Fruit fly (Drosophila melanogaster) S2 (cell line): ENCODE measurements around the gene CG1840.
A peak's percentile ranks its signal among the peaks of the same experiment; 100 is the strongest.

Experiments used
- CG8478 ChIP-seq: fragments of >200 bp; optimal IDR thresholded peaks from 2 replicates; lab custom pipeline; 2018
- CTCF ChIP-seq, 2 experiments: fragments of >200 bp; optimal IDR thresholded peaks; 2 replicates each; lab custom pipeline; 2018

The CG1840 gene

DNA sequence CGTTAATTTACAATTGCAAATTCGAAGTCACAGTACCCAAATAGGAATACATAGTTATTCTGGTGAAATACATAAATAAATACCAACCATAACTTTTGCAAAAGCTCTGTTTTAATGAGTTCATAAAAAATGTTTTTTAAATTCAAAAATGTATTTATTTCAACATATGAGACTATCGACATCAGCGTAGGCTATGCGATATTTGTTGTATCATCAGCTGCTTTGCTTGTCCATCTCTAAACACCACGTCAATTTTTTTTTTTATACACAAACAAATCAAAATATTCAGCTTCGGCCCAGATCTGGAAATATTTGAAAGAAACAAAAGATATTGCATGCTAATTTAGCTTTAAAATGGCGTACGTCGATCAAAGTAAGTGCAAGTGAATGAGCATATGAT is at the start of gene CG1840:
Gene CG1840 (plus strand): TSS at position 211 of the 400 bp plus-strand sequence.
- TF ChIP-seq CTCF (optimal IDR thresholded peaks at IDR 0.05; lab: Kevin White, UChicago), result no peak
- no peak for TF ChIP-seq CG8478

DNA sequence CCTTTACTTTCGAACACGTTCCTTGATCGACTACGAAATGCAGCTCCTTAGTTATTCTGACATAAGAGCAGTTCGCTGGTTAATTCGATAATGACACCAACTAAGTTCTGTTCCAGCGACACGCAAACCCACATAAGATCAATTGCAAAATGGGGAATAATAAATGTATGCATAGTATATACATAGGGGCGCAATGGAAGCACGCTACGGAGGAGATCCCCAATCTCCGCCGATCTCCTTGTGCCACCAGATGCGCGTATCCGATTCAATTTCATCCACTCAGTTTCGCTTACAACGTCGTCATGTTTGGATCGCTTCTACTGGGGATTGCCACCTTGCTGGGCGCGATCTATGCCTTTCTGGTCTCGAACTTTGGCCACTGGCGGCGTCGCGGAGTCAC is 48.8 kb upstream of the CG1840 start, which contains the start of gene Cyp28c1:
Gene Cyp28c1 (plus strand): TSS at position 301 of the 400 bp plus-strand sequence.
- TF ChIP-seq CTCF (optimal IDR thresholded peaks at IDR 0.05; lab: Kevin White, UChicago), result no peak
- TF ChIP-seq CG8478, result no peak

DNA sequence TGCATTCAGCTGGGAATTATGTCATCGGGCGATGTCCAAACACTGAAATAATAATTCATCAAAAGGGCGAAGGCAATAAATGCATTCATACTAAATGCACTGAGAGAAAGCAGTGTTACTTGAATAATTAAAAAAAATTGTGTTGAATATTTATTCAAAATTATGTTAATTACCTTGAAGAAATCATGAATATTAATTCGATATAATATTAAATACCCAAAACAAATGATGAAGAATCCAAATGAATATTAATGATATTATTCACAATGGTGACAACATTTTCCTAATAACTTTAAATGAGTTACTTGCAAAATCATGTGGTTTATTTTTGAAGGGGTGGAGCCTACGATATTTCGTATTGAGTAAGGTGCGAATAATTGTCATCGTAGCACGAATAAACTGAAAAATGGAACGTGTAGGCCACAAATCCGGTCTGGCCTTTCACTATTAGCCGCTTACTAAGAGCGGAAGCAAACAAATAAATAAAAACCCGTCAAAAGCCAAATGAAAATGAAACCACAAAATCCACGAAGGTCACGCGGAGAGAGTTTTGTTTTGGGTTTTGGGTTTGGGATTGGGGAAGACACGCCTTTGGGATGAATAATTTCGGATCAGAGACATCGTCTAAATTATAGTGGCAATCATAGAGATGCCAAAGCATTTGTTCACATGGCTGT is 46.3 kb upstream of the CG1840 start:
- TF ChIP-seq CG8478 (no peak), CTCF (optimal IDR thresholded peaks at IDR 0.05; lab: Kevin White, UChicago) (no peak)

dm6 chrX:11846049-11846718 is 42.0 kb upstream of the CG1840 start, which contains the start of gene CG15740:
CG15740 (minus strand) TSS chrX:11846099.
- no peak for TF ChIP-seq CTCF (optimal IDR thresholded peaks at IDR 0.05; lab: Kevin White, UChicago)
- no peak for TF ChIP-seq CG8478

- TF ChIP-seq CTCF (optimal IDR thresholded peaks at IDR 0.05; lab: Kevin White, UChicago) (no peak), CG8478 (no peak)
These were observed 39.5 kb upstream of the CG1840 start for dm6 chrX:11848507-11849264.

DNA sequence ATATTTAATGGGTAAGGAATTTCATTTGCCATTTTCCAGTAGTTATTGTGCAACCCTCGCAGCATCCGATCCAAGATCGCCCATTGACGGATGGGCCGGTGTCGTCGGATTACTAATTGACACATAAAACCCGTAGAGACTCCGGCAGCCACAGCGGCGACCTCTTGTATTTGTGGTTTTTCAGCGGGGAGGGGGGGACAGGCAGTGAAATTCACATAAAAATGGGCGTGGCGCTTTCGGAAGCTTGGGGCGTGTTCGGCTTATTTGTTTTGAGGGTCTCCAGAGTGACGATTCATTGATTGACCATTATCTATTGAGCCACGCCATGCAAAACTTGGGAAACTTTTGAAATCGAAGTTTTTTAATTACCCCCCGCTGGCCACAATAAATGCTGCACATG is 38.9 kb upstream of the CG1840 start:
- no peak for TF ChIP-seq CG8478
- no peak for TF ChIP-seq CTCF (optimal IDR thresholded peaks at IDR 0.05; lab: Kevin White, UChicago)

DNA sequence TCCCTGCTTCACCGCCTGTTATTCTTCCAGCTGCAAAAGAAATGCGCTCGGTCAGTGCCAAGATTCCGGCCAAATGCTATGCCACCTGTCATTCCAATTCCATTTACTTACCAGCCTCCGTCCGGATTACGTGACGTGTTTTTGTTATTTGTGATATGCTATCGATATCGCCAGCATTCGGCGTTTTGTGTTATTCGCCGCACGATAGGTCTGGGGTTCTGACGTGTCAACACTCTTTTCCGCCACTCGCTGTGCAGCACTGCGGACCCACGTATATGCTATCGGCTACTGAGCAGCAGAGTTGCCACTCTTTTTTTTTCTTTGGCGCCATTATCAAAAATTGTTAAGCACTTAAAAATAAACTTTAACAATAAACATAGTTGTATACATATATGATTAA is 35.8 kb upstream of the CG1840 start, which contains the start of gene p24-1:
Gene p24-1 (minus strand): TSS at position 221 of the 400 bp plus-strand sequence.
- TF ChIP-seq CTCF (optimal IDR thresholded peaks at IDR 0.05; lab: Kevin White, UChicago) (peak; percentile 32 to 39), CG8478 (no peak)

dm6 chrX:11854758-11855465 is 33.2 kb upstream of the CG1840 start, which contains the start of the genes CG10347 and ATP7:
CG10347 (minus strand) TSS chrX:11854931.
ATP7 (plus strand) TSS chrX:11855022.
- TF ChIP-seq CTCF (optimal IDR thresholded peaks at IDR 0.05; lab: Kevin White, UChicago) (no peak), CG8478 (no peak)

DNA sequence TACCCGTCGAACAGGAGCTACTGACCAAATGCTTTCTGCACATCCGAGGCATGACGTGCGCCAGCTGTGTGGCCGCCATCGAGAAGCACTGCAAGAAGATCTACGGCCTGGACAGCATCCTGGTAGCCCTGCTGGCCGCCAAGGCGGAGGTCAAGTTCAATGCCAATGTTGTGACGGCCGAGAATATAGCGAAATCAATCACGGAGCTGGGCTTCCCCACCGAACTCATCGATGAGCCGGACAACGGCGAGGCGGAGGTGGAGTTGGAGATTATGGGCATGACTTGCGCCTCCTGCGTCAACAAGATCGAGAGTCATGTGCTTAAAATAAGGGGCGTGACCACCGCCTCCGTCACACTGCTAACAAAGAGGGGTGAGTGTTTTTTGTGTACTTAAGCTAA is 32.2 kb upstream of the CG1840 start:
- TF ChIP-seq CG8478, result no peak
- no peak for TF ChIP-seq CTCF (optimal IDR thresholded peaks at IDR 0.05; lab: Kevin White, UChicago)

- TF ChIP-seq CTCF (optimal IDR thresholded peaks at IDR 0.05; lab: Kevin White, UChicago) (no peak), CG8478 (no peak)
These were observed 31.3 kb upstream of the CG1840 start for dm6 chrX:11856867-11857266.

dm6 chrX:11857522-11858438 is 30.4 kb upstream of the CG1840 start:
- TF ChIP-seq CTCF (optimal IDR thresholded peaks at IDR 0.05; lab: Kevin White, UChicago), result no peak
- no peak for TF ChIP-seq CG8478

DNA sequence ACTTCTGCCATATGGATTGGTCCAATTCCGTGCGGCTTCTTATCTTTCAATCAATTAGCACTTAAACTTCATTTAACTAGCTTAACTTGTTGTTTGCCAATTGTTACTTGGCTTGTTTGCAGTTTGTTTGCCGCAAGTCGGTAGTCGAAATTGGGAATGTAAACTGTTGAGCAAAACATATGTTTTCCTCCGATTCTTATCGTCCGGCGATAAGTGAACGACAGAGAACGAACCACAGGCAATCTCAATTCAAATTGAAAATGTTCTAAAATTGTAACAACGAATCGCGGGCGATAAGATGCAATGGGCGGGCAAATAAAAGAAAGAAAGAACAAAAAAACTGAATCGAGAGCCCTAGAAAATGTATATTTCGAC is 29.7 kb upstream of the CG1840 start:
- TF ChIP-seq CG8478 (no peak), CTCF (optimal IDR thresholded peaks at IDR 0.05; lab: Kevin White, UChicago) (no peak)

dm6 chrX:11868866-11869265 is 19.3 kb upstream of the CG1840 start, which contains the start of the genes Nrd1 and CG1847:
Nrd1 (minus strand) TSS chrX:11868893.
CG1847 (plus strand) TSS chrX:11869170.
- TF ChIP-seq CG8478 (no peak), CTCF (optimal IDR thresholded peaks at IDR 0.05; lab: Kevin White, UChicago) (no peak)

DNA sequence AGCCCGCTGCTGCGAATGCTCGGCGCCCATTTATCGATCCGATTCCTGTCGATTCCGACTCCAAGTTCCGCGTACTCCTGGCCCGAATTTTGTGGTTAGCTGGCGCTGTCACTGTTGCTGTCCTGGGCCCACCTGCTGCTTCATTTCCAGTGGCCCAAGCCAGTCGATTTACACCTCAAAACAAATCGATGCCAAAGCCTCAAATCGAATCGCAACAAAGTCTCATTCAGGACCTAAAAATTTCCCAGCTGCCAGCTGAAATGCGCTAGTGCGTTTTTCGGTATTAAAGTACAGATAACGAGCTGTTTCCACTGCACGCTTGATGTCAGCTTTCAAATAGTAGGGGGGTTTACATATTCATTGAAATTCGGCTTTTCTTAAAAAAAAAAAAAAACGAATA is 15.6 kb upstream of the CG1840 start, which contains the start of gene BORCS5:
Gene BORCS5 (minus strand): TSS at position 263 of the 400 bp plus-strand sequence.
- TF ChIP-seq CTCF (optimal IDR thresholded peaks at IDR 0.05; lab: Kevin White, UChicago), result no peak
- TF ChIP-seq CG8478, result no peak
